Worm (Caenorhabditis elegans): ENCODE measurements around the gene frpr-3.

Gene frpr-3

ce11 chrV:7819585-7819984 lies 48.5 kb downstream of the frpr-3 start:
- TF ChIP-seq fkh-10 (GFP tag; optimal IDR thresholded peaks at IDR 0.05) (peak; percentile 19), rbr-2 (tag; optimal IDR thresholded peaks at IDR 0.05) (no peak)

- TF ChIP-seq unc-130 (GFP tag; optimal IDR thresholded peaks at IDR 0.05) (peak; percentile 15), F10B5.3 (tag; optimal IDR thresholded peaks at IDR 0.05) (no peak), daf-16 (GFP tag; optimal IDR thresholded peaks at IDR 0.05) (no peak), daf-16 (tag; optimal IDR thresholded peaks at IDR 0.05) (no peak), mep-1 (tag; optimal IDR thresholded peaks at IDR 0.05) (peak; percentile 61), spr-1 (tag; optimal IDR thresholded peaks at IDR 0.05) (no peak), lin-38 (GFP tag; IDR thresholded peaks at IDR 0.05) (peak; percentile 88), pqm-1 (tag; optimal IDR thresholded peaks at IDR 0.05) (peak; percentile 56), mes-2 (tag; optimal IDR thresholded peaks at IDR 0.05; ENCODE audit: poor library complexity, severe bottlenecking) (peak; percentile 89), dmd-8 (GFP tag; IDR thresholded peaks at IDR 0.05) (no peak), ceh-44 (GFP tag; IDR thresholded peaks at IDR 0.05) (no peak), nhr-102 (tag; optimal IDR thresholded peaks at IDR 0.05) (no peak), egl-43 (GFP tag; IDR thresholded peaks at IDR 0.05) (no peak), hif-1 (tag; optimal IDR thresholded peaks at IDR 0.05) (peak in 1 of 2 experiments; percentile 46), tra-1 (GFP tag; IDR thresholded peaks at IDR 0.05) (no peak), set-16 (GFP tag; IDR thresholded peaks at IDR 0.05) (no peak), aha-1 (tag) (peak; percentile 17), ceh-20 (GFP tag; IDR thresholded peaks at IDR 0.05) (no peak), R02D3.7 (tag; optimal IDR thresholded peaks at IDR 0.05) (no peak), nhr-77 (tag; optimal IDR thresholded peaks at IDR 0.05) (peak; percentile 57), lin-29 (GFP tag; IDR thresholded peaks at IDR 0.05) (no peak), lsy-2 (tag; optimal IDR thresholded peaks at IDR 0.05) (peak in 1 of 2 experiments; percentile 64), mdl-1 (tag; optimal IDR thresholded peaks at IDR 0.05) (no peak), hlh-11 (tag; optimal IDR thresholded peaks at IDR 0.05) (peak; percentile 8), lin-39 (tag; optimal IDR thresholded peaks at IDR 0.05) (no peak), D1046.2 (GFP tag; IDR thresholded peaks at IDR 0.05) (no peak), dmd-6 (GFP tag; IDR thresholded peaks at IDR 0.05) (peak; percentile 41; the same call in 1 of the 2 replicates), dpl-1 (GFP tag; optimal IDR thresholded peaks at IDR 0.05) (peak; percentile 23), nhr-237 (tag; optimal IDR thresholded peaks at IDR 0.05) (no peak), nhr-28 (tag; optimal IDR thresholded peaks at IDR 0.05) (peak; percentile 32), snpc-1.2 (GFP tag; IDR thresholded peaks at IDR 0.05) (no peak)
Measured at ce11 chrV:7820270-7820669, 49.2 kb downstream of the frpr-3 start, which contains the start of gene lbp-4. lbp-4 (plus strand) TSS chrV:7820578.

ce11 chrV:7822655-7823054 lies 51.6 kb downstream of the frpr-3 start:
- no peak for TF ChIP-seq ama-1 (optimal IDR thresholded peaks at IDR 0.05)
- no peak for TF ChIP-seq F44E2.7 (GFP tag; IDR thresholded peaks at IDR 0.05)
- TF ChIP-seq ZK546.5 (tag; optimal IDR thresholded peaks at IDR 0.05), result no peak
- no peak for TF ChIP-seq F26F4.8 (GFP tag; conservative IDR thresholded peaks at IDR 0.05)
- no peak for TF ChIP-seq set-16 (GFP tag; IDR thresholded peaks at IDR 0.05)
- peak in 1 of 2 experiments; percentile 74 for TF ChIP-seq daf-16 (GFP tag; optimal IDR thresholded peaks at IDR 0.05)
- TF ChIP-seq daf-16 (tag; optimal IDR thresholded peaks at IDR 0.05), result no peak
- peak; percentile 68; the same call in 1 of the 2 replicates for TF ChIP-seq ceh-20 (GFP tag; IDR thresholded peaks at IDR 0.05)
- no peak for TF ChIP-seq fos-1 (tag; optimal IDR thresholded peaks at IDR 0.05)
- no peak for TF ChIP-seq ceh-62 (tag; optimal IDR thresholded peaks at IDR 0.05)
- TF ChIP-seq pha-4 (GFP tag; IDR thresholded peaks at IDR 0.05), result no peak
- no peak for TF ChIP-seq pha-4 (tag; optimal IDR thresholded peaks at IDR 0.05)
- TF ChIP-seq lin-29 (GFP tag; IDR thresholded peaks at IDR 0.05), result no peak
- TF ChIP-seq nhr-6 (tag; optimal IDR thresholded peaks at IDR 0.05), result no peak
- peak in 1 of 2 experiments; percentile 98 for TF ChIP-seq unc-62 (GFP tag; optimal IDR thresholded peaks at IDR 0.05 in 1 of 2)
- no peak for TF ChIP-seq unc-62 (tag; optimal IDR thresholded peaks at IDR 0.05)
- no peak for TF ChIP-seq nhr-28 (tag; optimal IDR thresholded peaks at IDR 0.05)
- no peak for TF ChIP-seq aha-1 (tag)
- TF ChIP-seq nhr-11 (tag; optimal IDR thresholded peaks at IDR 0.05), result peak; percentile 65
- TF ChIP-seq Y75B8A.6 (GFP tag; IDR thresholded peaks at IDR 0.05), result no peak
- TF ChIP-seq php-3 (GFP tag; IDR thresholded peaks at IDR 0.05), result no peak
- TF ChIP-seq jun-1 (tag; optimal IDR thresholded peaks at IDR 0.05), result no peak
- TF ChIP-seq spr-1 (tag; optimal IDR thresholded peaks at IDR 0.05), result no peak
- TF ChIP-seq ctbp-1 (GFP tag; IDR thresholded peaks at IDR 0.05), result no peak
- no peak for TF ChIP-seq dmd-9 (GFP tag; IDR thresholded peaks at IDR 0.05)
- no peak for TF ChIP-seq lin-15B (tag; optimal IDR thresholded peaks at IDR 0.05)
- no peak for TF ChIP-seq nhr-237 (tag; optimal IDR thresholded peaks at IDR 0.05)

Data from whole organism, L4 larva.